Worm (Caenorhabditis elegans): ENCODE results near the gene F58H7.5.
A peak's percentile ranks its signal among the peaks of the same experiment; 100 is the strongest.

The F58H7.5 gene

DNA sequence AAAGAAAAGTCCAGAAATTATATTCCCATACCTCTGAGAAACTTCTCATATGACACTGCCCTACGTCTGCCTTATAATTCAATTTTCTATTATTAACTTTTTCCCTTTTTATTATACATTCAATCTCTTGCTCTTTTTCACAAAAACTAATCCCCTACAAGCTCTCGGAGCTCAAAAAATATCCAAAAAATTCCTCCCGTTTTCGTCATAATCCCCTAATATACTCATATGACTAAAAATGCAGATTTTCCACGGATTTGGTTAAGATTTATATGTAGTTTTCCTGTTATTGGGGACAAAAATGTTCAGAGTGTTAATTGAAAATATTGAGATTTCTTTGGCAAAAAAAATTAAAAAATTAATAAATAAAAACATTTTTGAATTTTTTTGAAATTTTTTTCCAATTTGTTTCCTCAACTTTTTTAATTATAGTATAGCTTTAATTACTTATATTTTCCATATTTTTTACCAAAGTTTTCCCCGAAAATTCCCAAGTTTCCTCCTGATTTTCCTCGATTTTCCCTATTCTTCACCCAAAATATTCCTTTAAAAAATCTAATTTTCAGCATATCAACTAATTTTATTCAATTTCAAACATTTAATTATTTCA, 4.6 kb downstream of the F58H7.5 start, which contains the start of gene lgc-30:
lgc-30 (plus strand) TSS at position 560 of the 610 bp plus-strand sequence.
- TF ChIP-seq nhr-28 (tag; optimal IDR thresholded peaks at IDR 0.05) (no peak), jun-1 (tag; optimal IDR thresholded peaks at IDR 0.05) (no peak), elt-2 (tag; optimal IDR thresholded peaks at IDR 0.05) (no peak), aly-2 (tag; optimal IDR thresholded peaks at IDR 0.05) (no peak)

DNA sequence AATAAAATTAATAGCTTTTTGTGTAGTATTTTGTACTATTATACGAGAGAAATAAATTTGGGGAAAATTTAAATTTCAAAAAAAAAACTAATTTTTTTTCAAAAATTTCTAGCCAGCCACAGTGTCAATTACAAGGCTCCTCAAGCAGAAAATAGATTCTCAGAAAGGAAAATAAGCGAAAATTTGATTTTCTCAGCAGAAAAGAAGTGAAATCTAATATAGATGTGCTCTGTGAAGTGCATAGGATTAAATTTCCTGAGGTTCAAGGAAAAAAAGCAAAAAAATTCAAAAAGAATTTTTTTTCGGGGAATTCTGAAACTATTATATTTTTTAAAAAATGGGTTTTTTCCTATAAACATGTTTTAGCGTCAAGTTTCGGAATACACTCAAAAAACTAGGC, 7.7 kb downstream of the F58H7.5 start:
- TF ChIP-seq fkh-10 (GFP tag; optimal IDR thresholded peaks at IDR 0.05), result peak; percentile 93
- TF ChIP-seq fos-1 (tag; optimal IDR thresholded peaks at IDR 0.05), result no peak

DNA sequence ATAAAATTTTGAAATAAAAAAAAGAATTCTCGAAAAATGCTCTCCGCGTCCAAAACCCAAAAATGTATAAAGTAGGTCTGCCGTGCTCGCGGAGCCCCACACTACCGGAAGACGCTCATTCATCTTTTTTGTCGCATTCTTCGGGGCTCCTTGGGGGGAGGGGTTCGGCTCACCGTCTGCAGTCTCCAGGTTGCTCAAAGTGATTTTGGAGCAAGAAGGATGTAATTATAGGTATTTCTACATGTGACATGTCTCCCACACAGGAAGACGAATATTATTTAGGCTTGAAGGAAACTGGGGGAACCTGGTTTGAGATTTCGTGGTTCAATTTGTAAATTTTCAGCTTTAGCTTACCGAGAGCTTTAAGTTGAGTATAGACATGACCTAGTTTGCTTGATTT, 15.9 kb downstream of the F58H7.5 start, which contains the start of gene F58H7.1:
F58H7.1 (minus strand) TSS at position 101 of the 400 bp plus-strand sequence.
- TF ChIP-seq ztf-11 (tag; optimal IDR thresholded peaks at IDR 0.05), result no peak
- peak; percentile 36 for TF ChIP-seq lin-39 (tag; optimal IDR thresholded peaks at IDR 0.05)

DNA sequence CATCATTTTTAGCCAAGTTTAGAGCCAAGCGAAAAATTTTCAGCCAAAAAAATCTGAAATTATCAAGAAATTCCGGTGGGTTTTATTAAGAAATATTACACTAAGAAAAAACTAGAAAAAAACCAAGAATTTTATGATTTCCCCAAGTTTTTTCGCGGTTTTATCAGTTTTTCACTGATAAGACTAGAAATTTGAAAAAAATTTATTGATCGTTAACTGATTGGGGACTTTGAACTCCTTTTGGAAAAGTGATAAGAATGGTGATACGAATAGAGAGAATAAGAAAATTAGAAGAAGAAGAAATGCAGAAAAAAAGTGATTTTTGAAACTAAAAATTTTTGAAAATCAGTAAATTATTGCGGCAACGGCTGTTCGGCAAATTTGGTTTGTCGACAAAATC, 25.8 kb downstream of the F58H7.5 start, which contains the start of gene faah-3:
faah-3 (minus strand) TSS at position 53 of the 400 bp plus-strand sequence.
- no peak for TF ChIP-seq ZK546.5 (tag; optimal IDR thresholded peaks at IDR 0.05)
- TF ChIP-seq elt-2 (tag; optimal IDR thresholded peaks at IDR 0.05), result peak; percentile 86
- TF ChIP-seq nhr-77 (tag; optimal IDR thresholded peaks at IDR 0.05), result no peak
- no peak for TF ChIP-seq egl-27 (tag; optimal IDR thresholded peaks at IDR 0.05)
- TF ChIP-seq skn-1 (tag; optimal IDR thresholded peaks at IDR 0.05), result no peak
- no peak for TF ChIP-seq elt-1 (tag; optimal IDR thresholded peaks at IDR 0.05)
- peak; percentile 87 for TF ChIP-seq pqm-1 (tag; optimal IDR thresholded peaks at IDR 0.05)
- TF ChIP-seq ceh-9 (tag; optimal IDR thresholded peaks at IDR 0.05), result no peak
- no peak for TF ChIP-seq hmg-11 (tag; optimal IDR thresholded peaks at IDR 0.05)
- no peak for TF ChIP-seq nhr-237 (tag; optimal IDR thresholded peaks at IDR 0.05)
- TF ChIP-seq ceh-82 (tag; optimal IDR thresholded peaks at IDR 0.05), result no peak
- no peak for TF ChIP-seq ztf-11 (tag; optimal IDR thresholded peaks at IDR 0.05)
- peak; percentile 13 for TF ChIP-seq pha-4 (tag; optimal IDR thresholded peaks at IDR 0.05)

DNA sequence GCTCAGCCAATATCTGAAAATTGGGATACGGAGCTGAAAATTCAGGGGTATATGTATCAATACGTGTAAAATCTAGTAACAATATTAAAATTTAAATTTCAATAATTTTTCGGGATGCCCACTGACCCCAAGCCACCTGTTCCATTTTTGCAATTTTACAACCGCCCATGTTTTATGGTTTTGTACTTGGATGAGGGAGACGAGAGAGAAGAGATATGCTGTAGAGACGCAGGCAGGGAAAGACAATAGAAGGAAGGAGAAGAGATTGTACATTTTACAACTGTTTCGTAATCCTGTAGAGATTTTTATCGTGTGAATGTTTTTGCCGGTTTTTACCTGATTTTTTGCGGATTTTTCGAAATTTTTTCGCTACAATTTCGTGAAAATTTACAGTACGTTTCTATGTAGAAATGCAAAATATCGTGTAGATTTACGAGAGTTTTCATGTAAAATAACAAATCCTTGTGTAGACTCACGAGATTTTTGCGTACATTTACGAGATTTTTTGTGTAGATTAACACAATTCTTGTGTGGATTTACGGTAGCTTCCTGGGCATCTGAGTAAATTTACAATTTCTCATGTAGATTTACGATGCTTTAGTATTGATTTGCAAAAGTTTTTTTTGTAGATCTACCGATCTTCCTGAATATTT, 30.3 kb downstream of the F58H7.5 start:
- TF ChIP-seq lin-15B (tag; optimal IDR thresholded peaks at IDR 0.05), result no peak
- no peak for TF ChIP-seq snpc-4 (tag; optimal IDR thresholded peaks at IDR 0.05)
- no peak for TF ChIP-seq pha-4 (tag; optimal IDR thresholded peaks at IDR 0.05)
- TF ChIP-seq nhr-23 (tag; optimal IDR thresholded peaks at IDR 0.05), result peak; percentile 9

DNA sequence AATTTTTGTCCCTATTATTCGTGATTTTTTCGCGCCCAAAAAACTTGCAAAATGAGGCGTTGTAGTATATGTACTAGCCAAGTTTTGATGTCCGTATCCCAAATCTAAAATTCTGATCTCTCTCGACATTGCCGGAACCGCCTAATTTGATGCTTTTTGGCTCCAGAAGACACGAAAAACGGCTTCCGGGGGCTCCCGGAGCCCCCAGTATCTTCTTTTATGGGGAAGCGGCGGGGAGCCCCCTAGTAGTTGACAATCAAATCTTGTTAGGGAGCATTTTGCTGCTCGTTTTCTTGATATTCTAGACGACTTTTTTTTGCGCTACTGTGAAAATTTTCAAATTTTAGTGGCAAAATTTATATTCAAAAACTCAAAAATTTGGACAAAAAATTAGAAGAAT, 31.8 kb downstream of the F58H7.5 start:
- no peak for TF ChIP-seq ztf-4 (tag; optimal IDR thresholded peaks at IDR 0.05)

DNA sequence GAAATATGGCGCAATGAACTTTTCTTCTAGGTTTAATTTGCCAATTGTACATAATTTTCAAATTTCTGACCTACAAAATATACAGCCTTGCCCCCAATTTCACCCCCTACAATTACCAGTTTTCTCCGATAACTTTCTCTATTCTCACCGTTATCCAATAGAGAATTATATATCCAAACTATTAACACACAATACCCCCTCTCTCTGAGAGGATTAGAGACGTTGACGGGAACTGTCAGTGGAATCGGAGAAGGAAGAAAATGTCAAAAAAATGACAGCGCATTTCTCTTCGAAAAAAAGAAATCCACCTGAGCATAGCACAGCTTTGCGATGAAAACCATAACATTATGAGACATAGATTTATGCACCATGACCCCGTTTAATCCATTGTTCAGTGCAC, 33.3 kb downstream of the F58H7.5 start:
- TF ChIP-seq lin-15B (tag; optimal IDR thresholded peaks at IDR 0.05) (no peak), eor-1 (tag; optimal IDR thresholded peaks at IDR 0.05) (no peak), ama-1 (optimal IDR thresholded peaks at IDR 0.05) (no peak), ztf-11 (tag; optimal IDR thresholded peaks at IDR 0.05) (no peak), fkh-2 (tag; optimal IDR thresholded peaks at IDR 0.05) (no peak), snpc-4 (tag; optimal IDR thresholded peaks at IDR 0.05) (no peak), daf-12 (tag; optimal IDR thresholded peaks at IDR 0.05) (no peak), ZK546.5 (tag; optimal IDR thresholded peaks at IDR 0.05) (no peak), lsy-12 (tag; optimal IDR thresholded peaks at IDR 0.05) (no peak), jun-1 (tag; optimal IDR thresholded peaks at IDR 0.05) (no peak), nhr-25 (tag; optimal IDR thresholded peaks at IDR 0.05) (no peak), nhr-237 (tag; optimal IDR thresholded peaks at IDR 0.05) (no peak), nhr-76 (tag; optimal IDR thresholded peaks at IDR 0.05) (no peak), nfya-1 (tag; optimal IDR thresholded peaks at IDR 0.05; ENCODE audit: insufficient read depth) (no peak), pqm-1 (tag; optimal IDR thresholded peaks at IDR 0.05) (no peak), nhr-11 (tag; optimal IDR thresholded peaks at IDR 0.05) (no peak)

All from whole organism, L3 larva.